Fruit fly (Drosophila melanogaster) whole organism, embryonic: ENCODE measurements around the gene CheB38c.

Experiments used
- Atf-2 ChIP-seq: fragments of 200-800 bp; sonication (Bioruptor generic); optimal IDR thresholded peaks from 2 replicates; lab custom pipeline; 2016; ENCODE audit warnings: missing biosample characterization, missing genetic modification characterization
- Atf6 ChIP-seq: fragments of 200-800 bp; sonication (Bioruptor generic); IDR thresholded peaks from 2 replicates; pipeline ENCODE4 v1.3.6; 2022; ENCODE audit warnings: missing biosample characterization, missing genetic modification characterization
- CG10654 ChIP-seq: fragments of 200-800 bp; sonication (Bioruptor generic); optimal IDR thresholded peaks from 2 replicates; lab custom pipeline; 2016; ENCODE audit warnings: missing biosample characterization, missing genetic modification characterization
- CG11723 ChIP-seq: fragments of 200-800 bp; sonication (Bioruptor generic); optimal IDR thresholded peaks from 2 replicates; lab custom pipeline; 2017; ENCODE audit warnings: missing biosample characterization, mild to moderate bottlenecking, missing genetic modification characterization
- CG13775 ChIP-seq: fragments of 200-800 bp; sonication (Bioruptor generic); optimal IDR thresholded peaks from 3 replicates; lab custom pipeline; 2017; ENCODE audit warnings: missing biosample characterization, mild to moderate bottlenecking, missing genetic modification characterization
- CG14667 ChIP-seq: fragments of 200-800 bp; sonication (Bioruptor generic); IDR thresholded peaks from 2 replicates; pipeline ENCODE4 v1.3.6; 2022; ENCODE audit warnings: missing biosample characterization, missing genetic modification characterization
- CG14860 ChIP-seq: fragments of 200-800 bp; sonication (Bioruptor generic); IDR thresholded peaks from 3 replicates; pipeline ENCODE4 v1.3.6; 2022; ENCODE audit warnings: missing biosample characterization, missing genetic modification characterization; ENCODE audit not compliant: partially characterized antibody
- CG15514 ChIP-seq: fragments of 200-800 bp; sonication (Bioruptor generic); optimal IDR thresholded peaks from 3 replicates; lab custom pipeline; 2017; ENCODE audit warnings: missing biosample characterization, missing genetic modification characterization, mild to moderate bottlenecking, moderate library complexity, missing genetic modification reagents
- CG16779 ChIP-seq: fragments of 200-800 bp; sonication (Bioruptor generic); IDR thresholded peaks from 2 replicates; pipeline ENCODE4 v1.3.6; 2022; ENCODE audit warnings: missing biosample characterization, missing genetic modification characterization
- CG17385 ChIP-seq: fragments of 200-800 bp; sonication (Bioruptor generic); optimal IDR thresholded peaks from 3 replicates; lab custom pipeline; 2018; ENCODE audit warnings: missing biosample characterization, mild to moderate bottlenecking, missing genetic modification characterization
- CG17829 ChIP-seq: fragments of 200-800 bp; optimal IDR thresholded peaks from 2 replicates; lab custom pipeline; 2019; ENCODE audit warnings: missing biosample characterization, mild to moderate bottlenecking, missing genetic modification characterization, moderate library complexity
- CG2116 ChIP-seq: fragments of 200-800 bp; sonication (Bioruptor generic); optimal IDR thresholded peaks from 3 replicates; lab custom pipeline; 2018; ENCODE audit warnings: missing biosample characterization, mild to moderate bottlenecking, missing genetic modification characterization
- CG2678 ChIP-seq: fragments of 200-800 bp; sonication (Bioruptor generic); optimal IDR thresholded peaks from 3 replicates; lab custom pipeline; 2019; ENCODE audit warnings: missing biosample characterization, mild to moderate bottlenecking, missing genetic modification characterization, moderate library complexity
- CG3163 ChIP-seq: fragments of 200-800 bp; sonication (Bioruptor generic); optimal IDR thresholded peaks from 3 replicates; lab custom pipeline; 2016; ENCODE audit warnings: missing biosample characterization, missing genetic modification characterization
- CG33213 ChIP-seq: fragments of 200-800 bp; sonication (Bioruptor generic); optimal IDR thresholded peaks from 3 replicates; lab custom pipeline; 2016; ENCODE audit warnings: missing biosample characterization, missing genetic modification characterization
- CG3726 ChIP-seq: fragments of 200-800 bp; sonication (Bioruptor generic); IDR thresholded peaks from 3 replicates; pipeline ENCODE4, ENCODE4 v1.3.6; 2022; ENCODE audit warnings: missing biosample characterization, missing genetic modification characterization
- CG4617 ChIP-seq: fragments of 200-800 bp; sonication (Bioruptor generic); optimal IDR thresholded peaks from 3 replicates; lab custom pipeline; 2016; ENCODE audit warnings: missing biosample characterization, missing genetic modification characterization, borderline replicate concordance
- CG4730 ChIP-seq: fragments of 200-800 bp; sonication (Bioruptor generic); IDR thresholded peaks from 2 replicates; pipeline ENCODE4 v1.3.6; 2022; ENCODE audit warnings: missing biosample characterization, missing genetic modification characterization
- CG4820 ChIP-seq: fragments of 200-800 bp; sonication (Bioruptor generic); optimal IDR thresholded peaks from 3 replicates; lab custom pipeline; 2016; ENCODE audit warnings: missing biosample characterization, missing genetic modification characterization
- CG5180 ChIP-seq: fragments of 200-800 bp; sonication (Bioruptor generic); optimal IDR thresholded peaks from 3 replicates; lab custom pipeline; 2017; ENCODE audit warnings: missing biosample characterization, missing genetic modification characterization, mild to moderate bottlenecking, moderate library complexity, missing genetic modification reagents
- CG5245 ChIP-seq: fragments of 200-800 bp; sonication (Bioruptor generic); optimal IDR thresholded peaks from 3 replicates; lab custom pipeline; 2016; ENCODE audit warnings: missing biosample characterization, missing genetic modification characterization
- CG8290 ChIP-seq, 3 experiments: fragments of 200-800 bp; sonication (Bioruptor generic); optimal IDR thresholded peaks; 2 replicates each; lab custom pipeline; 2016 to 2019; ENCODE audit warnings: missing biosample characterization in 3 of 3, missing genetic modification characterization in 3 of 3, mild to moderate bottlenecking in 2 of 3, moderate library complexity in 1 of 3
- CG8924 ChIP-seq: fragments of 200-800 bp; optimal IDR thresholded peaks from 3 replicates; lab custom pipeline; 2019; ENCODE audit warnings: missing biosample characterization, mild to moderate bottlenecking, missing genetic modification characterization, moderate library complexity
- Camta ChIP-seq: fragments of 200-800 bp; sonication (Bioruptor generic); optimal IDR thresholded peaks from 2 replicates; lab custom pipeline; 2016; ENCODE audit warnings: missing biosample characterization, missing genetic modification characterization
- CrebB ChIP-seq: fragments of 200-800 bp; sonication (Bioruptor generic); optimal IDR thresholded peaks from 3 replicates; lab custom pipeline; 2018; ENCODE audit warnings: missing biosample characterization, mild to moderate bottlenecking, missing genetic modification characterization
- D19B ChIP-seq: fragments of 200-800 bp; sonication (Bioruptor generic); optimal IDR thresholded peaks from 2 replicates; lab custom pipeline; 2017; ENCODE audit warnings: missing biosample characterization, mild to moderate bottlenecking, missing genetic modification characterization
- Eip74EF ChIP-seq, 2 experiments: fragments of 200-800 bp in 1 of 2; fragments of >200 bp in 1 of 2; sonication (Bioruptor generic) in 1 of 2; optimal IDR thresholded peaks; 2 replicates each; lab custom pipeline; 2017 to 2019; ENCODE audit warnings: missing biosample characterization in 2 of 2, missing genetic modification characterization in 2 of 2, mild to moderate bottlenecking in 1 of 2, moderate library complexity in 1 of 2
- Gsc ChIP-seq: fragments of 200-800 bp; sonication (Bioruptor generic); IDR thresholded peaks from 2 replicates; pipeline ENCODE4 v1.3.6; 2022; ENCODE audit warnings: missing biosample characterization, missing genetic modification characterization
- HmgD ChIP-seq: fragments of 200-800 bp; sonication (Bioruptor generic); optimal IDR thresholded peaks from 3 replicates; lab custom pipeline; 2016; ENCODE audit warnings: missing biosample characterization, missing genetic modification characterization
- Mes4 ChIP-seq: fragments of 200-800 bp; sonication (Bioruptor generic); optimal IDR thresholded peaks from 2 replicates; lab custom pipeline; 2016; ENCODE audit warnings: missing biosample characterization, missing genetic modification characterization
- Side ChIP-seq: fragments of 200-800 bp; sonication (Bioruptor generic); optimal IDR thresholded peaks from 2 replicates; lab custom pipeline; 2016; ENCODE audit warnings: missing biosample characterization, missing genetic modification characterization
- Usf ChIP-seq: fragments of 200-800 bp; sonication (Bioruptor generic); optimal IDR thresholded peaks from 2 replicates; lab custom pipeline; 2017; ENCODE audit warnings: missing genotype, missing biosample characterization, missing genetic modification characterization
- Vsx1 ChIP-seq: fragments of 200-800 bp; sonication (Bioruptor generic); optimal IDR thresholded peaks from 2 replicates; lab custom pipeline; 2017; ENCODE audit warnings: missing biosample characterization, mild to moderate bottlenecking, missing genetic modification characterization, missing genetic modification reagents
- ac ChIP-seq: fragments of 200-800 bp; sonication (Bioruptor generic); optimal IDR thresholded peaks from 3 replicates; lab custom pipeline; 2017; ENCODE audit warnings: missing biosample characterization, mild to moderate bottlenecking, missing genetic modification characterization
- ato ChIP-seq: fragments of 200-800 bp; sonication (Bioruptor generic); IDR thresholded peaks from 2 replicates; pipeline ENCODE4 v1.3.6; 2022; ENCODE audit warnings: missing biosample characterization, missing genetic modification characterization; ENCODE audit not compliant: partially characterized antibody
- bowl ChIP-seq: fragments of 200-800 bp; sonication (Bioruptor generic); IDR thresholded peaks from 2 replicates; pipeline ENCODE4 v1.3.6; 2022; ENCODE audit warnings: missing biosample characterization, missing genetic modification characterization
- exex ChIP-seq: fragments of 200-800 bp; sonication (Bioruptor generic); optimal IDR thresholded peaks from 4 replicates; lab custom pipeline; 2018; ENCODE audit warnings: missing biosample characterization, mild to moderate bottlenecking, missing genetic modification characterization, moderate library complexity
- gce ChIP-seq: fragments of 200-800 bp; sonication (Bioruptor generic); IDR thresholded peaks from 3 replicates; pipeline ENCODE4 v1.3.6; 2022; ENCODE audit warnings: missing biosample characterization, missing genetic modification characterization
- gcm2 ChIP-seq: fragments of 200-800 bp; sonication (Bioruptor generic); optimal IDR thresholded peaks from 2 replicates; lab custom pipeline; 2016; ENCODE audit warnings: missing biosample characterization, missing genetic modification characterization
- gro ChIP-seq: fragments of 200-800 bp; sonication (Bioruptor generic); optimal IDR thresholded peaks from 2 replicates; lab custom pipeline; 2016; ENCODE audit warnings: missing biosample characterization, missing genetic modification characterization
- ind ChIP-seq: fragments of 200-800 bp; sonication (Bioruptor generic); optimal IDR thresholded peaks from 3 replicates; lab custom pipeline; 2016; ENCODE audit warnings: missing biosample characterization, missing genetic modification characterization
- lola ChIP-seq, 3 experiments: fragments of >200 bp in 2 of 3; fragments of 200-800 bp in 1 of 3; sonication (Bioruptor generic) in 1 of 3; optimal IDR thresholded peaks; 2 replicates each; lab custom pipeline; 2017 to 2019; ENCODE audit warnings: missing biosample characterization in 3 of 3, missing genetic modification characterization in 3 of 3, mild to moderate bottlenecking in 1 of 3, moderate library complexity in 1 of 3
- salm ChIP-seq: fragments of 200-800 bp; sonication (Bioruptor generic); optimal IDR thresholded peaks from 2 replicates; lab custom pipeline; 2018; ENCODE audit warnings: missing biosample characterization, mild to moderate bottlenecking, missing genetic modification characterization
- sens ChIP-seq: fragments of 200-800 bp; sonication (Bioruptor generic); peaks from one replicate; lab custom pipeline; 2016; ENCODE audit warnings: missing biosample characterization, missing genetic modification characterization
- tll ChIP-seq, 2 experiments: fragments of 200-800 bp in 1 of 2; fragments of >200 bp in 1 of 2; sonication (Bioruptor generic) in 1 of 2; optimal IDR thresholded peaks; 2 replicates each; lab custom pipeline; 2017 to 2019; ENCODE audit warnings: missing biosample characterization in 2 of 2, missing genetic modification characterization in 2 of 2, mild to moderate bottlenecking in 1 of 2, moderate library complexity in 1 of 2
- twi ChIP-seq: fragments of 200-800 bp; optimal IDR thresholded peaks from 2 replicates; lab custom pipeline; 2019; ENCODE audit warnings: missing biosample characterization, mild to moderate bottlenecking, missing genetic modification characterization, moderate library complexity
- unc-4 ChIP-seq: fragments of 200-800 bp; sonication (Bioruptor generic); IDR thresholded peaks from 2 replicates; pipeline ENCODE4 v1.3.6; 2022; ENCODE audit warnings: missing biosample characterization, missing genetic modification characterization; ENCODE audit not compliant: partially characterized antibody

CheB38c gene

dm6 chr2L:20858371-20859340 is 38.0 kb upstream of the CheB38c start, which contains the start of gene bero (continued):
- no peak for TF ChIP-seq tll (GFP tag; optimal IDR thresholded peaks at IDR 0.05; lab: Kevin White, UChicago)
- no peak for TF ChIP-seq unc-4 (GFP tag; lab: Robert Waterston, UW)
- TF ChIP-seq gce (GFP tag; lab: Robert Waterston, UW), result no peak
- no peak for TF ChIP-seq bowl
- TF ChIP-seq Atf6 (GFP tag; lab: Robert Waterston, UW), result 0 out of 2 replicates have a peak, but pooled peaks have one; percentile 38
- TF ChIP-seq sens (GFP tag; lab: Kevin White, UChicago), result peak; percentile 84
- TF ChIP-seq CG5180 (GFP tag; lab: Kevin White, UChicago), result no peak
- TF ChIP-seq CG3726 (GFP tag; lab: Robert Waterston, UW), result no peak
- no peak for TF ChIP-seq CG2678 (tag; lab: Kevin White, UChicago)
- TF ChIP-seq Side (GFP tag; lab: Kevin White, UChicago), result peak; percentile 22
- TF ChIP-seq CG4820, result no peak
- no peak for TF ChIP-seq twi (tag; lab: Kevin White, UChicago)
- TF ChIP-seq CG33213, result no peak
- TF ChIP-seq Mes4 (GFP tag; lab: Kevin White, UChicago), result no peak
- no peak for TF ChIP-seq CG14667 (GFP tag; lab: Robert Waterston, UW)
- no peak for TF ChIP-seq ato
- no peak for TF ChIP-seq CG17385 (GFP tag; lab: Kevin White, UChicago)
- TF ChIP-seq lola (GFP tag; optimal IDR thresholded peaks at IDR 0.05; lab: Kevin White, UChicago), result no peak
- TF ChIP-seq HmgD, result no peak
- no peak for TF ChIP-seq Vsx1 (GFP tag; lab: Kevin White, UChicago)
- TF ChIP-seq CG3163 (GFP tag; lab: Kevin White, UChicago), result no peak
- no peak for TF ChIP-seq CG2116 (GFP tag; lab: Kevin White, UChicago)
- no peak for TF ChIP-seq CG14860 (GFP tag; lab: Robert Waterston, UW)
- TF ChIP-seq CG16779 (GFP tag; lab: Robert Waterston, UW), result no peak
- TF ChIP-seq gcm2 (GFP tag; lab: Kevin White, UChicago), result no peak
- TF ChIP-seq Gsc (GFP tag; lab: Robert Waterston, UW), result no peak
- no peak for TF ChIP-seq Usf (GFP tag; lab: Kevin White, UChicago)
- TF ChIP-seq CG8290 (GFP tag; optimal IDR thresholded peaks at IDR 0.05; lab: Kevin White, UChicago), result no peak
- TF ChIP-seq CG8290 (tag; optimal IDR thresholded peaks at IDR 0.05; lab: Kevin White, UChicago), result peak in 1 of 2 experiments; percentile 63
- peak in 1 of 2 experiments; percentile 31 for TF ChIP-seq Eip74EF (GFP tag; optimal IDR thresholded peaks at IDR 0.05; lab: Kevin White, UChicago)
- no peak for TF ChIP-seq CrebB (tag; lab: Kevin White, UChicago)
- no peak for TF ChIP-seq ind (GFP tag; lab: Kevin White, UChicago)
- no peak for TF ChIP-seq salm
- no peak for TF ChIP-seq CG17829 (tag; lab: Kevin White, UChicago)
- TF ChIP-seq CG15514, result no peak
- TF ChIP-seq ac (GFP tag; lab: Kevin White, UChicago), result no peak
- TF ChIP-seq D19B (GFP tag; lab: Kevin White, UChicago), result no peak
- no peak for TF ChIP-seq CG5245 (GFP tag; lab: Kevin White, UChicago)
- no peak for TF ChIP-seq CG11723 (GFP tag; lab: Kevin White, UChicago)
- TF ChIP-seq Atf-2, result no peak
- TF ChIP-seq gro (GFP tag; lab: Kevin White, UChicago), result no peak
- no peak for TF ChIP-seq CG4730 (GFP tag; lab: Robert Waterston, UW)
- no peak for TF ChIP-seq Camta
- TF ChIP-seq CG13775, result no peak
- TF ChIP-seq CG8924 (tag; lab: Kevin White, UChicago), result no peak
- no peak for TF ChIP-seq CG10654 (GFP tag; lab: Kevin White, UChicago)
- TF ChIP-seq CG4617 (GFP tag; lab: Kevin White, UChicago), result no peak
- no peak for TF ChIP-seq exex (tag; lab: Kevin White, UChicago)
